Worm (Caenorhabditis elegans) whole organism, L4 larva: ENCODE results near the gene gldi-8.
A peak's percentile ranks its signal among the peaks of the same experiment; 100 is the strongest.

ENCODE experiments used
- F37D6.2 ChIP-seq: sonication (generic microtip); optimal IDR thresholded peaks from 2 replicates; lab custom pipeline; 2016; ENCODE audit warnings: mild to moderate bottlenecking, missing genetic modification characterization, missing compliant biosample characterization
- T26A8.4 ChIP-seq: fragments of 200-800 bp; sonication (Bioruptor generic); IDR thresholded peaks from 2 replicates; pipeline ENCODE4 v1.3.6; 2022; ENCODE audit warnings: missing genetic modification characterization, missing compliant biosample characterization
- aha-1 ChIP-seq: fragments of 150-350 bp; peaks from one replicate; lab custom pipeline; 2014; ENCODE audit warnings: missing biosample characterization, missing genetic modification characterization
- ceh-20 ChIP-seq: fragments of 200-800 bp; sonication (Bioruptor generic); IDR thresholded peaks from 2 replicates; pipeline ENCODE4 v1.3.6; 2022; ENCODE audit warnings: missing genetic modification reagents, missing genetic modification characterization, missing compliant biosample characterization
- ces-1 ChIP-seq: fragments of 150-350 bp; sonication (generic microtip); optimal IDR thresholded peaks from 4 replicates; lab custom pipeline; 2014; ENCODE audit warnings: missing biosample characterization, missing genetic modification reagents, missing genetic modification characterization
- cey-2 ChIP-seq: sonication (generic microtip); optimal IDR thresholded peaks from 3 replicates; lab custom pipeline; 2017; ENCODE audit warnings: missing genetic modification characterization, mild to moderate bottlenecking, missing compliant biosample characterization, antibody characterized with exemption, borderline replicate concordance; ENCODE audit not compliant: insufficient read depth
- ctbp-1 ChIP-seq: fragments of 200-800 bp; sonication (Bioruptor generic); IDR thresholded peaks from 2 replicates; pipeline ENCODE4 v1.3.6; 2022; ENCODE audit warnings: missing genetic modification reagents, missing genetic modification characterization, missing compliant biosample characterization
- daf-16 ChIP-seq, 3 experiments: sonication (generic microtip); optimal IDR thresholded peaks; 2 replicates each; lab custom pipeline; 2016 to 2017; ENCODE audit warnings: missing genetic modification characterization in 3 of 3, missing genetic modification reagents in 3 of 3, mild to moderate bottlenecking in 2 of 3, missing compliant biosample characterization in 2 of 3, missing biosample characterization in 1 of 3, moderate library complexity in 1 of 3
- dmd-6 ChIP-seq: fragments of 200-800 bp; sonication (Bioruptor generic); IDR thresholded peaks from 2 replicates; pipeline ENCODE4 v1.3.6; 2022; ENCODE audit warnings: missing genetic modification reagents, missing genetic modification characterization, missing compliant biosample characterization
- dpl-1 ChIP-seq: fragments of 150-350 bp; optimal IDR thresholded peaks from 2 replicates; lab custom pipeline; 2014; ENCODE audit warnings: missing biosample characterization, missing genetic modification reagents, missing genetic modification characterization
- duxl-1 ChIP-seq: sonication (generic microtip); optimal IDR thresholded peaks from 2 replicates; lab custom pipeline; 2016; ENCODE audit warnings: mild to moderate bottlenecking, missing genetic modification characterization, moderate library complexity, missing compliant biosample characterization; ENCODE audit not compliant: poor library complexity
- fkh-10 ChIP-seq: fragments of 150-350 bp; optimal IDR thresholded peaks from 2 replicates; lab custom pipeline; 2014; ENCODE audit warnings: missing biosample characterization, missing genetic modification reagents, missing genetic modification characterization
- hif-1 ChIP-seq, 2 experiments: sonication (generic microtip); optimal IDR thresholded peaks; 2 replicates each; lab custom pipeline; 2016 to 2017; ENCODE audit warnings: missing compliant biosample characterization in 2 of 2, missing genetic modification characterization in 2 of 2, missing genetic modification reagents in 2 of 2, missing genotype in 2 of 2, mild to moderate bottlenecking in 1 of 2
- hlh-11 ChIP-seq: fragments of 200-800 bp; sonication (Bioruptor generic); optimal IDR thresholded peaks from 2 replicates; lab custom pipeline; 2018; ENCODE audit warnings: mild to moderate bottlenecking, missing genetic modification characterization, missing compliant biosample characterization
- hlh-30 ChIP-seq: sonication (generic microtip); optimal IDR thresholded peaks from 2 replicates; lab custom pipeline; 2017; ENCODE audit warnings: antibody characterized with exemption, mild to moderate bottlenecking, missing genetic modification characterization, missing compliant biosample characterization; ENCODE audit not compliant: insufficient read depth
- hmg-1.1 ChIP-seq: fragments of 200-800 bp; sonication (Bioruptor generic); IDR thresholded peaks from 2 replicates; pipeline ENCODE4 v1.3.6; 2022; ENCODE audit warnings: missing genetic modification reagents, missing genetic modification characterization, missing compliant biosample characterization
- lim-7 ChIP-seq: fragments of 200-800 bp; sonication (Bioruptor generic); IDR thresholded peaks from 2 replicates; pipeline ENCODE4 v1.3.6; 2022; ENCODE audit warnings: missing genetic modification characterization, missing compliant biosample characterization
- lin-1 ChIP-seq: fragments of 200-800 bp; sonication (Bioruptor generic); IDR thresholded peaks from 2 replicates; pipeline ENCODE4 v1.3.6; 2022; ENCODE audit warnings: missing genetic modification reagents, missing genetic modification characterization, missing compliant biosample characterization
- lin-13 ChIP-seq: fragments of 150-350 bp; optimal IDR thresholded peaks from 2 replicates; lab custom pipeline; 2014; ENCODE audit warnings: missing biosample characterization, missing genetic modification reagents, missing genetic modification characterization
- lin-15B ChIP-seq: fragments of 150-350 bp; sonication (generic microtip); optimal IDR thresholded peaks from 3 replicates; lab custom pipeline; 2014; ENCODE audit warnings: missing biosample characterization, missing genetic modification characterization
- lin-29 ChIP-seq: fragments of 200-800 bp; sonication (Bioruptor generic); IDR thresholded peaks from 2 replicates; pipeline ENCODE4 v1.3.6; 2022; ENCODE audit warnings: missing genetic modification reagents, missing genetic modification characterization, missing compliant biosample characterization
- lin-38 ChIP-seq: fragments of 200-800 bp; sonication (Bioruptor generic); IDR thresholded peaks from 2 replicates; pipeline ENCODE4 v1.3.6; 2022; ENCODE audit warnings: missing genetic modification reagents, missing genetic modification characterization, missing compliant biosample characterization
- lsy-2 ChIP-seq, 2 experiments: fragments of 150-350 bp in 1 of 2; sonication (generic microtip) in 1 of 2; optimal IDR thresholded peaks; 2 replicates each; lab custom pipeline; 2014 to 2017; ENCODE audit warnings: missing biosample characterization in 2 of 2, missing genetic modification characterization in 2 of 2
- mdl-1 ChIP-seq, 2 experiments: fragments of 150-350 bp in 1 of 2; sonication (generic microtip) in 1 of 2; optimal IDR thresholded peaks; 2 replicates each; lab custom pipeline; 2014 to 2017; ENCODE audit warnings: missing biosample characterization in 2 of 2, missing genetic modification characterization in 2 of 2
- mep-1 ChIP-seq: fragments of 150-350 bp; sonication (generic microtip); optimal IDR thresholded peaks from 3 replicates; lab custom pipeline; 2014; ENCODE audit warnings: missing biosample characterization, missing genetic modification characterization
- mes-2 ChIP-seq: sonication (generic microtip); optimal IDR thresholded peaks from 2 replicates; lab custom pipeline; 2016; ENCODE audit warnings: missing genotype, mild to moderate bottlenecking, missing genetic modification characterization, missing compliant biosample characterization; ENCODE audit not compliant: poor library complexity, severe bottlenecking
- nhr-11 ChIP-seq: fragments of 150-350 bp; optimal IDR thresholded peaks from 2 replicates; lab custom pipeline; 2014; ENCODE audit warnings: missing biosample characterization, missing genetic modification characterization
- nhr-25 ChIP-seq: sonication (generic microtip); optimal IDR thresholded peaks from 2 replicates; lab custom pipeline; 2017; ENCODE audit warnings: missing genetic modification characterization, mild to moderate bottlenecking, missing compliant biosample characterization, antibody characterized with exemption, moderate library complexity, borderline replicate concordance; ENCODE audit not compliant: insufficient read depth
- nhr-28 ChIP-seq: fragments of 150-350 bp; optimal IDR thresholded peaks from 2 replicates; lab custom pipeline; 2014; ENCODE audit warnings: missing biosample characterization, missing genetic modification characterization
- nhr-41 ChIP-seq: fragments of 200-800 bp; sonication (Bioruptor generic); IDR thresholded peaks from 2 replicates; pipeline ENCODE4 v1.3.6; 2022; ENCODE audit warnings: missing genetic modification reagents, missing genetic modification characterization, missing compliant biosample characterization
- nhr-48 ChIP-seq: sonication (generic microtip); optimal IDR thresholded peaks from 2 replicates; lab custom pipeline; 2016; ENCODE audit warnings: mild to moderate bottlenecking, missing genetic modification characterization, missing compliant biosample characterization
- pha-4 ChIP-seq, 2 experiments: fragments of 150-350 bp in 1 of 2; fragments of 200-800 bp in 1 of 2; sonication (Bioruptor generic) in 1 of 2; IDR thresholded peaks in 1 of 2; optimal IDR thresholded peaks in 1 of 2; 2 replicates each; pipeline versions ENCODE4 v1.3.6 to Lab custom; 2014 to 2022; ENCODE audit warnings: missing genetic modification characterization in 2 of 2, missing genetic modification reagents in 2 of 2, missing biosample characterization in 1 of 2, missing compliant biosample characterization in 1 of 2
- rbr-2 ChIP-seq: sonication (generic microtip); optimal IDR thresholded peaks from 2 replicates; lab custom pipeline; 2016; ENCODE audit warnings: missing genotype, missing genetic modification characterization, missing compliant biosample characterization
- set-16 ChIP-seq: fragments of 200-800 bp; sonication (Bioruptor generic); IDR thresholded peaks from 2 replicates; pipeline ENCODE4 v1.3.6; 2022; ENCODE audit warnings: missing genetic modification reagents, missing genetic modification characterization, missing compliant biosample characterization
- skn-1 ChIP-seq: fragments of 150-350 bp; optimal IDR thresholded peaks from 2 replicates; lab custom pipeline; 2014; ENCODE audit warnings: missing biosample characterization, missing genetic modification characterization
- snpc-1.2 ChIP-seq: fragments of 200-800 bp; sonication (Bioruptor generic); IDR thresholded peaks from 2 replicates; pipeline ENCODE4 v1.3.6; 2022; ENCODE audit warnings: missing genetic modification reagents, missing genetic modification characterization, missing compliant biosample characterization
- spr-1 ChIP-seq: sonication (generic microtip); optimal IDR thresholded peaks from 2 replicates; lab custom pipeline; 2016; ENCODE audit warnings: mild to moderate bottlenecking, missing genetic modification characterization, missing compliant biosample characterization
- unc-130 ChIP-seq: sonication (generic microtip); optimal IDR thresholded peaks from 2 replicates; lab custom pipeline; 2016; ENCODE audit warnings: missing genetic modification reagents, missing genetic modification characterization, missing compliant biosample characterization
- unc-62 ChIP-seq, 3 experiments: fragments of 150-350 bp in 1 of 3; sonication (generic microtip); optimal IDR thresholded peaks in 2 of 3; peaks in 1 of 3; 1 replicate in 1 of 3; 2 replicates in 2 of 3; lab custom pipeline; 2014 to 2017; ENCODE audit warnings: missing biosample characterization in 3 of 3, missing genetic modification characterization in 3 of 3, missing genetic modification reagents in 3 of 3, missing genotype in 1 of 3
- vab-7 ChIP-seq: fragments of 200-800 bp; sonication (Bioruptor generic); IDR thresholded peaks from 2 replicates; pipeline ENCODE4 v1.3.6; 2022; ENCODE audit warnings: missing genetic modification reagents, missing genetic modification characterization, missing compliant biosample characterization
- zfp-3 ChIP-seq: fragments of 200-800 bp; sonication (Bioruptor generic); conservative IDR thresholded peaks from 2 replicates; pipeline ENCODE4 v1.3.6; 2022; ENCODE audit warnings: missing genetic modification reagents, missing genetic modification characterization, missing compliant biosample characterization
- zip-11 ChIP-seq: fragments of 200-800 bp; sonication (Bioruptor generic); IDR thresholded peaks from 2 replicates; pipeline ENCODE4 v1.3.6; 2022; ENCODE audit warnings: missing genetic modification characterization, missing compliant biosample characterization
- ztf-11 ChIP-seq: fragments of 150-350 bp; optimal IDR thresholded peaks from 2 replicates; lab custom pipeline; 2014; ENCODE audit warnings: missing biosample characterization, missing genetic modification characterization
- ztf-7 ChIP-seq: fragments of 150-350 bp; optimal IDR thresholded peaks from 2 replicates; lab custom pipeline; 2014; ENCODE audit warnings: missing biosample characterization, missing genetic modification characterization

gldi-8 gene

ce11 chrIII:12558097-12558594 is 41.4 kb downstream of the gldi-8 start (continued):
- TF ChIP-seq ctbp-1 (GFP tag; lab: Robert Waterston, UW): peak; percentile 79
- peak; percentile 29 for TF ChIP-seq dpl-1 (GFP tag; lab: Kevin White, UChicago)
- peak; percentile 72 for TF ChIP-seq nhr-28 (tag; lab: Kevin White, UChicago)
- TF ChIP-seq dmd-6 (GFP tag; lab: Robert Waterston, UW): peak; percentile 75
- TF ChIP-seq pha-4 (GFP tag; IDR thresholded peaks at IDR 0.05; lab: Robert Waterston, UW): peak; percentile 56; the same call in 1 of the 2 replicates
- TF ChIP-seq pha-4 (tag; optimal IDR thresholded peaks at IDR 0.05; lab: Kevin White, UChicago): peak; percentile 65
- peak; percentile 62 for TF ChIP-seq nhr-11 (tag; lab: Kevin White, UChicago)
- peak in 1 of 2 experiments; percentile 67 for TF ChIP-seq daf-16 (GFP tag; optimal IDR thresholded peaks at IDR 0.05; lab: Kevin White, UChicago)
- TF ChIP-seq daf-16 (tag; optimal IDR thresholded peaks at IDR 0.05; lab: Kevin White, UChicago): peak; percentile 66
- TF ChIP-seq lin-29 (GFP tag; lab: Robert Waterston, UW): no peak
- peak; percentile 43 for TF ChIP-seq lin-13 (GFP tag; lab: Kevin White, UChicago)
- 0 out of 2 replicates have a peak, but pooled peaks have one; percentile 57 for TF ChIP-seq lin-1 (GFP tag; lab: Robert Waterston, UW)
- peak; percentile 45; the same call in 1 of the 2 replicates for TF ChIP-seq T26A8.4 (GFP tag; lab: Robert Waterston, UW)
- TF ChIP-seq ztf-11 (tag; lab: Kevin White, UChicago): no peak
- TF ChIP-seq lin-15B (tag; lab: Kevin White, UChicago): no peak
- peak; percentile 74 for TF ChIP-seq hmg-1.1
- peak; percentile 78 for TF ChIP-seq hlh-30
- no peak for TF ChIP-seq lim-7 (GFP tag; lab: Robert Waterston, UW)
- TF ChIP-seq duxl-1 (tag; lab: Kevin White, UChicago): peak; percentile 28
- peak; percentile 75 for TF ChIP-seq fkh-10
- no peak for TF ChIP-seq cey-2 (tag; lab: Kevin White, UChicago)

DNA sequence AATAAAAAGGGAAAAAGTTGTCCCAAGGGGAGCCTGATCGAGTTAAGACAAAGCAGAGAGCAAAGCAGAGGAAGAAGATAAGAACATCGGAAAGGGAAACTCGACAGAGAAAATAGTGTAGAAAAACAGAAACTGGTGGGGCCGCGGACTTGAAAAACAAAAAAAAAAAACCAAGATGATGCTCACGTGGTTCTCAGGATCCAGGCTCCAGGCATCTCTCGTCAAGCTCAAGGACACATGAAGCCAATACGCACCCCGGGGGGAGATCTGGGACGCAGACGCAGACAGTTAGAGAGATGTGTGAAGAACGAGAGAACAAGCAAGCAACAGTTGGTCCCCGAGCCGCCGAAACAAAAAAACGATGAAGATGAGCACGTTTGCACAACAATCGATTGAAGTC is 43.4 kb downstream of the gldi-8 start:
- TF ChIP-seq snpc-1.2: no peak
- TF ChIP-seq zfp-3 (GFP tag; lab: Robert Waterston, UW): 0 out of 2 replicates have a peak, but pooled peaks have one; percentile 28
- peak; percentile 80 for TF ChIP-seq hlh-11 (tag; lab: Kevin White, UChicago)
- TF ChIP-seq rbr-2 (tag; lab: Kevin White, UChicago): peak; percentile 69
- 0 out of 2 replicates have a peak, but pooled peaks have one; percentile 19 for TF ChIP-seq lin-1 (GFP tag; lab: Robert Waterston, UW)
- TF ChIP-seq vab-7 (GFP tag; lab: Robert Waterston, UW): no peak
- no peak for TF ChIP-seq spr-1 (tag; lab: Kevin White, UChicago)
- no peak for TF ChIP-seq ztf-7 (tag; lab: Kevin White, UChicago)
- peak; percentile 71 for TF ChIP-seq nhr-48 (tag; lab: Kevin White, UChicago)
- TF ChIP-seq daf-16 (GFP tag; optimal IDR thresholded peaks at IDR 0.05; lab: Kevin White, UChicago): peak in 1 of 2 experiments; percentile 91
- no peak for TF ChIP-seq daf-16 (tag; optimal IDR thresholded peaks at IDR 0.05; lab: Kevin White, UChicago)
- TF ChIP-seq mep-1 (tag; lab: Kevin White, UChicago): peak; percentile 59
- TF ChIP-seq nhr-11 (tag; lab: Kevin White, UChicago): peak; percentile 65
- peak; percentile 61 for TF ChIP-seq hmg-1.1
- no peak for TF ChIP-seq nhr-25 (tag; lab: Kevin White, UChicago)
- TF ChIP-seq lsy-2 (tag; optimal IDR thresholded peaks at IDR 0.05; lab: Kevin White, UChicago): peak in 1 of 2 experiments; percentile 66
- TF ChIP-seq mes-2 (tag; lab: Kevin White, UChicago): peak; percentile 21
- TF ChIP-seq nhr-41: no peak
- TF ChIP-seq skn-1 (tag; lab: Kevin White, UChicago): no peak
- peak in 1 of 2 experiments; percentile 86 for TF ChIP-seq hif-1 (tag; optimal IDR thresholded peaks at IDR 0.05; lab: Kevin White, UChicago)
- TF ChIP-seq set-16 (GFP tag; lab: Robert Waterston, UW): peak; percentile 62; the same call in 1 of the 2 replicates
- peak; percentile 84 for TF ChIP-seq hlh-30
- TF ChIP-seq unc-62 (GFP tag; optimal IDR thresholded peaks at IDR 0.05 in 1 of 2; lab: Kevin White, UChicago): peak in 1 of 2 experiments; percentile 94
- no peak for TF ChIP-seq unc-62 (tag; optimal IDR thresholded peaks at IDR 0.05; lab: Kevin White, UChicago)
- TF ChIP-seq dmd-6 (GFP tag; lab: Robert Waterston, UW): peak; percentile 62
- TF ChIP-seq ces-1: peak; percentile 17
- TF ChIP-seq mdl-1 (tag; optimal IDR thresholded peaks at IDR 0.05; lab: Kevin White, UChicago): peak; percentile 12 to 83
- peak; percentile 88 for TF ChIP-seq ceh-20 (GFP tag; lab: Robert Waterston, UW)
- TF ChIP-seq unc-130 (GFP tag; lab: Kevin White, UChicago): no peak
- peak; percentile 5 for TF ChIP-seq dpl-1 (GFP tag; lab: Kevin White, UChicago)
- TF ChIP-seq zip-11: no peak
- TF ChIP-seq lin-13 (GFP tag; lab: Kevin White, UChicago): no peak
- peak; percentile 36 for TF ChIP-seq F37D6.2 (tag; lab: Kevin White, UChicago)
- TF ChIP-seq lin-38: 0 out of 2 replicates have a peak, but pooled peaks have one; percentile 18
- no peak for TF ChIP-seq aha-1 (tag; lab: Kevin White, UChicago)
